Fruit fly (Drosophila melanogaster) whole organism, prepupa: ENCODE results near the gene CG31875.

Source experiments
- Blimp-1 ChIP-seq: fragments of 200-800 bp; sonication (Bioruptor generic); optimal IDR thresholded peaks from 3 replicates; lab custom pipeline; 2017; ENCODE audit warnings: missing biosample characterization, missing genetic modification characterization, mild to moderate bottlenecking, moderate library complexity, missing genetic modification reagents
- CG10631 ChIP-seq: fragments of 200-800 bp; sonication (Bioruptor generic); optimal IDR thresholded peaks from 2 replicates; lab custom pipeline; 2016; ENCODE audit warnings: missing biosample characterization, missing genetic modification characterization
- CG10669 ChIP-seq: fragments of 200-800 bp; sonication (Bioruptor generic); optimal IDR thresholded peaks from 3 replicates; lab custom pipeline; 2018; ENCODE audit warnings: missing biosample characterization, mild to moderate bottlenecking, missing genetic modification characterization, moderate library complexity
- CG11294 ChIP-seq: fragments of 200-800 bp; sonication (Bioruptor generic); IDR thresholded peaks from 2 replicates; pipeline ENCODE4 v1.3.6; 2022; ENCODE audit warnings: missing biosample characterization, missing genetic modification characterization
- CG11902 ChIP-seq: fragments of 200-800 bp; sonication (Bioruptor generic); optimal IDR thresholded peaks from 3 replicates; lab custom pipeline; 2016; ENCODE audit warnings: missing biosample characterization, missing genetic modification characterization
- CG15336 ChIP-seq: fragments of 200-800 bp; sonication (Bioruptor generic); IDR thresholded peaks from 2 replicates; pipeline ENCODE4 v1.3.6; 2022; ENCODE audit warnings: missing biosample characterization, missing genetic modification characterization
- CG1621 ChIP-seq: fragments of 200-800 bp; sonication (Bioruptor generic); optimal IDR thresholded peaks from 3 replicates; lab custom pipeline; 2018; ENCODE audit warnings: missing biosample characterization, mild to moderate bottlenecking, missing genetic modification characterization
- CG3032 ChIP-seq: fragments of 200-800 bp; optimal IDR thresholded peaks from 2 replicates; lab custom pipeline; 2019; ENCODE audit warnings: missing biosample characterization, mild to moderate bottlenecking, missing genetic modification characterization, moderate library complexity
- CG31627 ChIP-seq: fragments of 200-800 bp; sonication (Bioruptor generic); optimal IDR thresholded peaks from 3 replicates; lab custom pipeline; 2016; ENCODE audit warnings: missing biosample characterization, missing genetic modification characterization
- CG3919 ChIP-seq: fragments of 200-800 bp; sonication (Bioruptor generic); optimal IDR thresholded peaks from 3 replicates; lab custom pipeline; 2016; ENCODE audit warnings: missing biosample characterization, missing genetic modification characterization
- CG6163 ChIP-seq: fragments of 200-800 bp; sonication (Bioruptor generic); IDR thresholded peaks from 3 replicates; pipeline ENCODE4 v1.3.6; 2022; ENCODE audit warnings: missing biosample characterization, missing genetic modification characterization
- CG6276 ChIP-seq: fragments of 200-800 bp; sonication (Bioruptor generic); optimal IDR thresholded peaks from 2 replicates; lab custom pipeline; 2017; ENCODE audit warnings: missing biosample characterization, mild to moderate bottlenecking, missing genetic modification characterization
- CG6792 ChIP-seq: fragments of 200-800 bp; sonication (Bioruptor generic); optimal IDR thresholded peaks from 3 replicates; lab custom pipeline; 2016; ENCODE audit warnings: missing biosample characterization, missing genetic modification characterization
- CG6808 ChIP-seq: fragments of 200-800 bp; sonication (Bioruptor generic); optimal IDR thresholded peaks from 3 replicates; lab custom pipeline; 2017; ENCODE audit warnings: missing biosample characterization, missing genetic modification characterization, mild to moderate bottlenecking, moderate library complexity, missing genetic modification reagents
- CG6854 ChIP-seq: fragments of 200-800 bp; sonication (Bioruptor generic); optimal IDR thresholded peaks from 2 replicates; lab custom pipeline; 2017; ENCODE audit warnings: missing biosample characterization, mild to moderate bottlenecking, missing genetic modification characterization
- CG7368 ChIP-seq: fragments of 200-800 bp; sonication (Bioruptor generic); optimal IDR thresholded peaks from 3 replicates; lab custom pipeline; 2016; ENCODE audit warnings: missing biosample characterization, missing genetic modification characterization
- CG8319 ChIP-seq: fragments of 200-800 bp; sonication (Bioruptor generic); optimal IDR thresholded peaks from 3 replicates; lab custom pipeline; 2016; ENCODE audit warnings: missing biosample characterization, missing genetic modification characterization
- CG8632 ChIP-seq: fragments of 200-800 bp; sonication (Bioruptor generic); optimal IDR thresholded peaks from 3 replicates; lab custom pipeline; 2016; ENCODE audit warnings: missing biosample characterization, missing genetic modification characterization
- CG9139 ChIP-seq: fragments of 200-800 bp; sonication (Bioruptor generic); optimal IDR thresholded peaks from 3 replicates; lab custom pipeline; 2017; ENCODE audit warnings: missing biosample characterization, mild to moderate bottlenecking, missing genetic modification characterization
- Eip75B ChIP-seq: fragments of 200-800 bp; sonication (Bioruptor generic); optimal IDR thresholded peaks from 3 replicates; lab custom pipeline; 2016; ENCODE audit warnings: missing biosample characterization, missing genetic modification characterization
- Eip78C ChIP-seq: fragments of 200-800 bp; sonication (Bioruptor generic); peaks from one replicate; lab custom pipeline; 2016; ENCODE audit warnings: missing biosample characterization, missing genetic modification characterization
- Ets21C ChIP-seq: fragments of 200-800 bp; sonication (Bioruptor generic); optimal IDR thresholded peaks from 3 replicates; lab custom pipeline; 2016; ENCODE audit warnings: missing biosample characterization, missing genetic modification characterization
- Ets96B ChIP-seq: fragments of 200-800 bp; optimal IDR thresholded peaks from 2 replicates; lab custom pipeline; 2019; ENCODE audit warnings: missing biosample characterization, mild to moderate bottlenecking, missing genetic modification characterization, moderate library complexity
- Gug ChIP-seq: fragments of 200-800 bp; sonication (Bioruptor generic); IDR thresholded peaks from 2 replicates; pipeline ENCODE4 v1.3.6; 2022; ENCODE audit warnings: missing biosample characterization, missing genetic modification characterization
- Hr38 ChIP-seq: sonication (Bioruptor generic); optimal IDR thresholded peaks from 2 replicates; lab custom pipeline; 2016; ENCODE audit warnings: missing biosample characterization, missing genetic modification characterization
- Lpt ChIP-seq: fragments of 200-800 bp; sonication (Bioruptor generic); optimal IDR thresholded peaks from 3 replicates; lab custom pipeline; 2016; ENCODE audit warnings: missing biosample characterization, missing genetic modification characterization
- Met ChIP-seq: fragments of 200-800 bp; sonication (Bioruptor generic); optimal IDR thresholded peaks from 3 replicates; lab custom pipeline; 2016; ENCODE audit warnings: missing biosample characterization, missing genetic modification characterization
- Smox ChIP-seq: fragments of 200-800 bp; sonication (Bioruptor generic); optimal IDR thresholded peaks from 3 replicates; lab custom pipeline; 2016; ENCODE audit warnings: missing biosample characterization, missing genetic modification characterization
- Sox102F ChIP-seq: fragments of 200-800 bp; sonication (Bioruptor generic); optimal IDR thresholded peaks from 2 replicates; lab custom pipeline; 2016; ENCODE audit warnings: missing biosample characterization, mild to moderate bottlenecking, missing genetic modification characterization
- Sox14 ChIP-seq: fragments of 200-800 bp; sonication (Bioruptor generic); optimal IDR thresholded peaks from 3 replicates; lab custom pipeline; 2016; ENCODE audit warnings: missing biosample characterization, missing genetic modification characterization
- Sox15 ChIP-seq: fragments of 200-800 bp; sonication (Bioruptor generic); optimal IDR thresholded peaks from 3 replicates; lab custom pipeline; 2016; ENCODE audit warnings: missing biosample characterization, missing genetic modification characterization
- achi ChIP-seq: fragments of 200-800 bp; sonication (Bioruptor generic); optimal IDR thresholded peaks from 3 replicates; lab custom pipeline; 2016; ENCODE audit warnings: missing biosample characterization, missing genetic modification characterization
- acj6 ChIP-seq: fragments of 200-800 bp; sonication (Bioruptor generic); optimal IDR thresholded peaks from 3 replicates; lab custom pipeline; 2016; ENCODE audit warnings: missing biosample characterization, missing genetic modification characterization
- cyc ChIP-seq: fragments of 200-800 bp; sonication (Bioruptor generic); optimal IDR thresholded peaks from 3 replicates; lab custom pipeline; 2016; ENCODE audit warnings: missing biosample characterization, missing genetic modification characterization
- dac ChIP-seq: fragments of 200-800 bp; sonication (Bioruptor generic); optimal IDR thresholded peaks from 2 replicates; lab custom pipeline; 2017; ENCODE audit warnings: missing biosample characterization, mild to moderate bottlenecking, missing genetic modification characterization
- dsx ChIP-seq: fragments of 200-800 bp; optimal IDR thresholded peaks from 3 replicates; lab custom pipeline; 2019; ENCODE audit warnings: missing biosample characterization, mild to moderate bottlenecking, missing genetic modification characterization, moderate library complexity; ENCODE audit not compliant: poor library complexity, severe bottlenecking
- eg ChIP-seq: fragments of 200-800 bp; sonication (Bioruptor generic); IDR thresholded peaks from 3 replicates; pipeline ENCODE4 v1.3.6; 2022; ENCODE audit warnings: missing biosample characterization, missing genetic modification characterization
- fd59A ChIP-seq: fragments of 200-800 bp; sonication (Bioruptor generic); optimal IDR thresholded peaks from 2 replicates; lab custom pipeline; 2017; ENCODE audit warnings: missing biosample characterization, mild to moderate bottlenecking, missing genetic modification characterization, missing genetic modification reagents
- fd85E ChIP-seq: fragments of 200-800 bp; sonication (Bioruptor generic); optimal IDR thresholded peaks from 3 replicates; lab custom pipeline; 2016; ENCODE audit warnings: missing biosample characterization, missing genetic modification characterization
- fkh ChIP-seq: fragments of 200-800 bp; sonication (Bioruptor generic); optimal IDR thresholded peaks from 3 replicates; lab custom pipeline; 2017; ENCODE audit warnings: missing biosample characterization, mild to moderate bottlenecking, missing genetic modification characterization, moderate library complexity
- lz ChIP-seq: fragments of 200-800 bp; sonication (Bioruptor generic); optimal IDR thresholded peaks from 3 replicates; lab custom pipeline; 2016; ENCODE audit warnings: missing biosample characterization, missing genetic modification characterization
- net ChIP-seq: fragments of 200-800 bp; sonication (Bioruptor generic); optimal IDR thresholded peaks from 3 replicates; lab custom pipeline; 2016; ENCODE audit warnings: missing biosample characterization, missing genetic modification characterization
- pdm3 ChIP-seq: fragments of 200-800 bp; sonication (Bioruptor generic); optimal IDR thresholded peaks from 3 replicates; lab custom pipeline; 2016; ENCODE audit warnings: missing biosample characterization, missing genetic modification characterization
- salr ChIP-seq, 2 experiments: fragments of 200-800 bp; sonication (Bioruptor generic); optimal IDR thresholded peaks; 3 replicates each; lab custom pipeline; 2016 to 2018; ENCODE audit warnings: missing biosample characterization in 2 of 2, missing genetic modification characterization in 2 of 2, mild to moderate bottlenecking in 1 of 2
- ss ChIP-seq, 2 experiments: fragments of 200-800 bp; sonication (Bioruptor generic); optimal IDR thresholded peaks; 2 replicates in 1 of 2; 3 replicates in 1 of 2; lab custom pipeline; 2017 to 2018; ENCODE audit warnings: mild to moderate bottlenecking in 2 of 2, missing biosample characterization in 2 of 2, missing genetic modification characterization in 2 of 2, moderate library complexity in 1 of 2
- vri ChIP-seq: fragments of 200-800 bp; sonication (Bioruptor generic); optimal IDR thresholded peaks from 3 replicates; lab custom pipeline; 2016; ENCODE audit warnings: missing biosample characterization, mild to moderate bottlenecking, missing genetic modification characterization

The CG31875 gene

dm6 chr2L:10009293-10009695 lies 6.8 kb upstream of the CG31875 start, which contains the start of gene Trp1 (continued):
- TF ChIP-seq CG11294 (no peak), CG1621 (tag; lab: Kevin White, UChicago) (no peak), CG8632 (GFP tag; lab: Kevin White, UChicago) (no peak), dac (GFP tag; lab: Kevin White, UChicago) (no peak), Sox102F (no peak), acj6 (GFP tag; lab: Kevin White, UChicago) (no peak), CG10631 (no peak), CG6276 (GFP tag; lab: Kevin White, UChicago) (peak; percentile 64), CG31627 (no peak), CG6792 (GFP tag; lab: Kevin White, UChicago) (no peak), vri (GFP tag; lab: Kevin White, UChicago) (no peak), CG15336 (GFP tag; lab: Robert Waterston, UW) (peak; percentile 46), CG8319 (no peak), fd59A (GFP tag; lab: Kevin White, UChicago) (no peak)
- TF ChIP-seq, all 60 proteins: peak for 14

DNA sequence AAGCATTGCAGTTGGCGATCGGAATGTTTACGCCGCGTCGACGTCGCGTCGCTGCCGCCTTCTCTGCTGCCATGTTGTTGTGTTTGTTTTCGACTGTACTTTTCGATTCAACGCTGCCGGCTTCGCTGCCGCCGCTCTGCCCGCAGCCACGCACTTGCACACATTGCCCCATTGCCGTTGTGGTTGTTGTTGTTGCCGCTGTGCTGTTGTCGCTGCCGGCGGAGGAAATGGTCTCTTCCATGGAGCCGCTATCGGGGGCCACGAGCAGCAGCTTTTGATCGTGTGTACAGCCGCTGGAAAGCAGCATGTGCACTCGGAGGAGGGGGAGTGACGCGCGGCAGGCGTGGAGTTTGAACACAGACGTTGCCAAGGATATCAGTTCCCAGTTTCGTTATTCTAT lies 2.0 kb upstream of the CG31875 start:
- TF ChIP-seq ss (GFP tag; optimal IDR thresholded peaks at IDR 0.05; lab: Kevin White, UChicago) (peak in 1 of 2 experiments; percentile 28), eg (GFP tag; lab: Robert Waterston, UW) (peak; percentile 62; the same call in 2 of the 3 replicates), CG3919 (peak; percentile 18), CG15336 (GFP tag; lab: Robert Waterston, UW) (0 out of 2 replicates have a peak, but pooled peaks have one; percentile 32), fkh (GFP tag; lab: Kevin White, UChicago) (peak; percentile 27), CG1621 (tag; lab: Kevin White, UChicago) (peak; percentile 35), Eip78C (GFP tag; lab: Kevin White, UChicago) (peak; percentile 77), CG9139 (peak; percentile 11), CG8319 (no peak), CG6163 (GFP tag; lab: Robert Waterston, UW) (peak; percentile 42; the same call in 2 of the 3 replicates), Smox (GFP tag; lab: Kevin White, UChicago) (no peak), net (peak; percentile 18), CG31627 (no peak)

- TF ChIP-seq Sox14 (GFP tag; lab: Kevin White, UChicago), result peak; percentile 42
- peak; percentile 15 for TF ChIP-seq Eip75B (GFP tag; lab: Kevin White, UChicago)
- peak; percentile 37 for TF ChIP-seq CG6808
- peak; percentile 59 for TF ChIP-seq CG3919
- TF ChIP-seq achi (GFP tag; lab: Kevin White, UChicago), result peak; percentile 76
- peak; percentile 50 for TF ChIP-seq CG1621 (tag; lab: Kevin White, UChicago)
- TF ChIP-seq CG31627, result peak; percentile 64
- peak; percentile 6 for TF ChIP-seq CG10669
- TF ChIP-seq CG9139, result peak; percentile 46
- peak; percentile 17 for TF ChIP-seq Ets96B (tag; lab: Kevin White, UChicago)
- peak; percentile 57 for TF ChIP-seq Met (GFP tag; lab: Kevin White, UChicago)
- peak; percentile 24 for TF ChIP-seq Ets21C (GFP tag; lab: Kevin White, UChicago)
- peak; percentile 65 for TF ChIP-seq cyc
- TF ChIP-seq CG6792 (GFP tag; lab: Kevin White, UChicago), result peak; percentile 55
- TF ChIP-seq CG11294, result no peak
- peak; percentile 63 for TF ChIP-seq eg (GFP tag; lab: Robert Waterston, UW)
- TF ChIP-seq pdm3, result peak; percentile 50
- TF ChIP-seq CG11902 (GFP tag; lab: Kevin White, UChicago), result peak; percentile 13
- peak; percentile 49 for TF ChIP-seq CG3032
- TF ChIP-seq Gug (GFP tag; lab: Robert Waterston, UW), result peak; percentile 38; the same call in 1 of the 2 replicates
- TF ChIP-seq fkh (GFP tag; lab: Kevin White, UChicago), result no peak
- no peak for TF ChIP-seq Hr38 (GFP tag; lab: Kevin White, UChicago)
- peak; percentile 58 for TF ChIP-seq lz
- TF ChIP-seq Blimp-1, result no peak
- no peak for TF ChIP-seq CG7368 (GFP tag; lab: Kevin White, UChicago)
- TF ChIP-seq CG8319, result peak; percentile 20
- peak; percentile 32 for TF ChIP-seq Sox102F
- TF ChIP-seq CG8632 (GFP tag; lab: Kevin White, UChicago), result peak; percentile 8
- TF ChIP-seq net, result peak; percentile 9
- TF ChIP-seq fd85E, result no peak
- TF ChIP-seq CG6854, result no peak
- TF ChIP-seq Sox15 (GFP tag; lab: Kevin White, UChicago), result peak; percentile 2
- peak in 1 of 2 experiments; percentile 32 for TF ChIP-seq salr (GFP tag; optimal IDR thresholded peaks at IDR 0.05; lab: Kevin White, UChicago)
- TF ChIP-seq dsx (GFP tag; lab: Kevin White, UChicago), result no peak
- TF ChIP-seq Lpt (GFP tag; lab: Kevin White, UChicago), result no peak
- TF ChIP-seq dac (GFP tag; lab: Kevin White, UChicago), result peak; percentile 16
Observed at dm6 chr2L:10003593-10003992, 1.1 kb upstream of the CG31875 start, which contains the start of gene Ndf. TSS of gene Ndf (plus strand) at chr2L:10003832.
